Worm (Caenorhabditis elegans): ENCODE data around the gene lin-14.
A peak's percentile ranks its signal among the peaks of the same experiment; 100 is the strongest.

The lin-14 gene

ce11 chrX:11511231-11511630 lies 45.9 kb downstream of the lin-14 start, which contains the start of gene ccdc-149:
ccdc-149 (minus strand) TSS chrX:11511451.
- TF ChIP-seq elt-2 (tag; optimal IDR thresholded peaks at IDR 0.05) (peak; percentile 11), nhr-43 (tag; optimal IDR thresholded peaks at IDR 0.05; ENCODE audit: poor library complexity, severe bottlenecking) (no peak), lsy-12 (tag; optimal IDR thresholded peaks at IDR 0.05) (no peak)

DNA sequence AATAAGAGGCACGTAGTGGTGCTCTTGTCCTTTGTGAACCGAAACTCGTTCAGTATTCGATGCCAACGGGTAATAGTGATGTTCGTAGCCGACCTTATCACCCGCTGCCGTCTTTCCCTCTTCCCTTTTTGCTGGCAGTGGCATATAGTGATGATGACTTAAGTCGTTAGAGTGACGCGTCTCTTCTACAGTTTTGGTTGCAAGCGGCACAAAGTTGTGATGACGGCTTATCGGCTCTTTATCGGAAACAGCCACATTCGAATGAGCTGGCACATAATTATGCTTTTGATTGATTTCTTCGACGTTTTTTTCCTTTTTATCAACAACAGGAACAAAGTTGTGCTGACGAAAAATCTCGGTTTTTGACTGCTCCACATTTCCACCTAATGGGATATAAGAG lies 50.0 kb downstream of the lin-14 start:
- no peak for TF ChIP-seq ceh-28 (tag; optimal IDR thresholded peaks at IDR 0.05)
- TF ChIP-seq tbx-2 (tag; optimal IDR thresholded peaks at IDR 0.05): no peak
- TF ChIP-seq sea-2 (GFP tag; optimal IDR thresholded peaks at IDR 0.05): no peak
- no peak for TF ChIP-seq ztf-4 (tag; optimal IDR thresholded peaks at IDR 0.05)
- no peak for TF ChIP-seq nhr-23 (tag; optimal IDR thresholded peaks at IDR 0.05)
- TF ChIP-seq ama-1 (optimal IDR thresholded peaks at IDR 0.05): no peak
- TF ChIP-seq nhr-43 (tag; optimal IDR thresholded peaks at IDR 0.05; ENCODE audit: poor library complexity, severe bottlenecking): no peak
- no peak for TF ChIP-seq unc-39 (tag; optimal IDR thresholded peaks at IDR 0.05)
- peak; percentile 76 for TF ChIP-seq skn-1 (tag; optimal IDR thresholded peaks at IDR 0.05)
- no peak for TF ChIP-seq nhr-67 (tag; optimal IDR thresholded peaks at IDR 0.05)
- TF ChIP-seq fos-1 (tag; optimal IDR thresholded peaks at IDR 0.05): peak; percentile 3
- no peak for TF ChIP-seq lsy-12 (tag; optimal IDR thresholded peaks at IDR 0.05)
- no peak for TF ChIP-seq lin-15B (tag; optimal IDR thresholded peaks at IDR 0.05)
- TF ChIP-seq nhr-25 (tag; optimal IDR thresholded peaks at IDR 0.05): no peak
- no peak for TF ChIP-seq mml-1 (tag; optimal IDR thresholded peaks at IDR 0.05)
- no peak for TF ChIP-seq elt-3 (tag; optimal IDR thresholded peaks at IDR 0.05)
- peak; percentile 23 for TF ChIP-seq pha-4 (tag; optimal IDR thresholded peaks at IDR 0.05)
- no peak for TF ChIP-seq snpc-4 (tag; optimal IDR thresholded peaks at IDR 0.05)
- peak; percentile 98 for TF ChIP-seq elt-2 (tag; optimal IDR thresholded peaks at IDR 0.05)
- TF ChIP-seq ceh-9 (tag; optimal IDR thresholded peaks at IDR 0.05): no peak
- TF ChIP-seq ZK546.5 (tag; optimal IDR thresholded peaks at IDR 0.05): no peak
- TF ChIP-seq zag-1 (tag; optimal IDR thresholded peaks at IDR 0.05): no peak
- TF ChIP-seq nhr-76 (tag; optimal IDR thresholded peaks at IDR 0.05): no peak
- no peak for TF ChIP-seq aly-2 (tag; optimal IDR thresholded peaks at IDR 0.05)
- TF ChIP-seq mdl-1 (tag; optimal IDR thresholded peaks at IDR 0.05): no peak
- TF ChIP-seq lin-39 (tag; optimal IDR thresholded peaks at IDR 0.05): no peak
- TF ChIP-seq daf-12 (tag; optimal IDR thresholded peaks at IDR 0.05): no peak
- no peak for TF ChIP-seq nhr-28 (tag; optimal IDR thresholded peaks at IDR 0.05)
- no peak for TF ChIP-seq ceh-82 (tag; optimal IDR thresholded peaks at IDR 0.05)
- TF ChIP-seq unc-62 (GFP tag; optimal IDR thresholded peaks at IDR 0.05): no peak
- no peak for TF ChIP-seq ztf-11 (tag; optimal IDR thresholded peaks at IDR 0.05)
- no peak for TF ChIP-seq eor-1 (tag; optimal IDR thresholded peaks at IDR 0.05)
- no peak for TF ChIP-seq nhr-11 (tag; optimal IDR thresholded peaks at IDR 0.05)
- TF ChIP-seq elt-1 (tag; optimal IDR thresholded peaks at IDR 0.05): no peak
- TF ChIP-seq nhr-77 (tag; optimal IDR thresholded peaks at IDR 0.05): no peak
- no peak for TF ChIP-seq nhr-12 (tag; optimal IDR thresholded peaks at IDR 0.05)
- TF ChIP-seq fkh-10 (GFP tag; optimal IDR thresholded peaks at IDR 0.05): no peak
- TF ChIP-seq ceh-16 (tag; optimal IDR thresholded peaks at IDR 0.05): no peak
- TF ChIP-seq hmg-11 (tag; optimal IDR thresholded peaks at IDR 0.05): no peak
- TF ChIP-seq jun-1 (tag; optimal IDR thresholded peaks at IDR 0.05): peak; percentile 92
- no peak for TF ChIP-seq egl-27 (tag; optimal IDR thresholded peaks at IDR 0.05)
- no peak for TF ChIP-seq nhr-237 (tag; optimal IDR thresholded peaks at IDR 0.05)
- no peak for TF ChIP-seq nfya-1 (tag; optimal IDR thresholded peaks at IDR 0.05; ENCODE audit: insufficient read depth)
- peak; percentile 88 for TF ChIP-seq pqm-1 (tag; optimal IDR thresholded peaks at IDR 0.05)
- TF ChIP-seq egl-5 (tag; optimal IDR thresholded peaks at IDR 0.05): no peak
- no peak for TF ChIP-seq fkh-2 (tag; optimal IDR thresholded peaks at IDR 0.05)
- no peak for TF ChIP-seq R02D3.7 (tag; optimal IDR thresholded peaks at IDR 0.05)

Data from whole organism, L3 larva.